Worm (Caenorhabditis elegans) whole organism, L4 larva: Measurements from ENCODE around the gene C49A9.5.

Source experiments
- ceh-82 ChIP-seq: sonication (generic microtip); optimal IDR thresholded peaks from 2 replicates; lab custom pipeline; 2017; ENCODE audit warnings: missing biosample characterization, missing genetic modification characterization
- dpl-1 ChIP-seq: fragments of 150-350 bp; optimal IDR thresholded peaks from 2 replicates; lab custom pipeline; 2014; ENCODE audit warnings: missing biosample characterization, missing genetic modification reagents, missing genetic modification characterization
- mep-1 ChIP-seq: fragments of 150-350 bp; sonication (generic microtip); optimal IDR thresholded peaks from 3 replicates; lab custom pipeline; 2014; ENCODE audit warnings: missing biosample characterization, missing genetic modification characterization
- snpc-4 ChIP-seq: fragments of 150-350 bp; optimal IDR thresholded peaks from 2 replicates; lab custom pipeline; 2014; ENCODE audit warnings: missing biosample characterization, missing genetic modification characterization

- no peak for TF ChIP-seq mep-1 (tag; lab: Kevin White, UChicago)
- TF ChIP-seq snpc-4 (tag; lab: Kevin White, UChicago): no peak
- no peak for TF ChIP-seq ceh-82
- TF ChIP-seq dpl-1 (GFP tag; lab: Kevin White, UChicago): no peak
These were observed 14.5 kb downstream of the C49A9.5 start, which contains the start of gene C49A9.1 for ce11 chrIV:6227974-6228373.
